Worm (Caenorhabditis elegans) whole organism, L4/young adult: Measurements from ENCODE around the gene Y62E10A.19.

Source experiments
- W03F9.2 ChIP-seq: fragments of 150-350 bp; optimal IDR thresholded peaks from 2 replicates; lab custom pipeline; 2014; ENCODE audit warnings: missing biosample characterization, missing genetic modification characterization
- dao-5 ChIP-seq: sonication (generic microtip); optimal IDR thresholded peaks from 2 replicates; lab custom pipeline; 2016; ENCODE audit warnings: missing genotype, missing genetic modification characterization, moderate library complexity, missing compliant biosample characterization
- him-1 ChIP-seq: sonication (generic microtip); optimal IDR thresholded peaks from 2 replicates; lab custom pipeline; 2016; ENCODE audit warnings: missing genotype, missing genetic modification reagents, missing genetic modification characterization, missing compliant biosample characterization

DNA sequence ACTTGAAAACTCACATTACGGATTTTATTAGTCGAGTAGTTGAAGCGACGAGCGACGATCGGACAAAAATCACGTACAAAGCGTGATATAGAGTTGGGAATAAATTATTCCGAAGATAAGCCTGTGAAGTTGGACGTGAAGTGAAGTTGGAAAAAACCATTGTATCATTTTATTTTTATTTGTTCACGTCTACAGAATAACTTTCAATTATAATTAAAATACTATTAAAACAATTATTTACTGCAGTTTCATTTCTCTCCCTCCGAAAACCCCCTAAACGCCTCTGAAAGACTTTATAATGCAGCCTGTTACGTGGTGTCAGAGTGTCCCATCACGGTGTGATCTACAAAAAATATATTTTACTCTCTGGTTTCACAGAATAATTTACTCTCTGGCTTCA, 48.0 kb downstream of the Y62E10A.19 start, which contains the start of gene Y62E10A.3:
- TF ChIP-seq dao-5 (tag; lab: Kevin White, UChicago) = no peak
- TF ChIP-seq W03F9.2 (tag; lab: Kevin White, UChicago) = no peak
- TF ChIP-seq him-1 (tag; lab: Kevin White, UChicago) = no peak
